Worm (Caenorhabditis elegans) whole organism, late embryonic: ENCODE results near the gene ttbk-7.

Experiments used
- C08G9.2 ChIP-seq: sonication (generic microtip); optimal IDR thresholded peaks from 2 replicates; lab custom pipeline; 2016; ENCODE audit warnings: mild to moderate bottlenecking, missing genetic modification characterization, moderate library complexity, missing compliant biosample characterization
- F13H6.1 ChIP-seq: sonication (generic microtip); optimal IDR thresholded peaks from 2 replicates; lab custom pipeline; 2016; ENCODE audit warnings: missing genetic modification characterization, missing compliant biosample characterization
- K02D7.2 ChIP-seq: sonication (generic microtip); optimal IDR thresholded peaks from 2 replicates; lab custom pipeline; 2017; ENCODE audit warnings: mild to moderate bottlenecking, missing genetic modification characterization, missing compliant biosample characterization
- K09A11.1 ChIP-seq: sonication (generic microtip); optimal IDR thresholded peaks from 2 replicates; lab custom pipeline; 2017; ENCODE audit warnings: antibody characterized with exemption, mild to moderate bottlenecking, missing genetic modification characterization, missing compliant biosample characterization; ENCODE audit not compliant: insufficient read depth
- ahr-1 ChIP-seq: sonication (generic microtip); optimal IDR thresholded peaks from 2 replicates; lab custom pipeline; 2016; ENCODE audit warnings: missing genetic modification characterization, missing compliant biosample characterization
- ceh-14 ChIP-seq: sonication (generic microtip); optimal IDR thresholded peaks from 2 replicates; lab custom pipeline; 2016; ENCODE audit warnings: missing genotype, missing genetic modification characterization, missing compliant biosample characterization
- ceh-18 ChIP-seq: sonication (generic microtip); optimal IDR thresholded peaks from 2 replicates; lab custom pipeline; 2016; ENCODE audit warnings: missing genetic modification characterization, missing compliant biosample characterization
- ceh-19 ChIP-seq: fragments of 200-800 bp; sonication (Bioruptor generic); optimal IDR thresholded peaks from 2 replicates; lab custom pipeline; 2018; ENCODE audit warnings: mild to moderate bottlenecking, missing genetic modification characterization, missing compliant biosample characterization
- ceh-22 ChIP-seq: sonication (generic microtip); optimal IDR thresholded peaks from 2 replicates; lab custom pipeline; 2017; ENCODE audit warnings: missing biosample characterization, missing genetic modification characterization
- ceh-31 ChIP-seq: sonication (generic microtip); optimal IDR thresholded peaks from 2 replicates; lab custom pipeline; 2016; ENCODE audit warnings: missing genetic modification characterization, missing compliant biosample characterization
- ceh-45 ChIP-seq: fragments of 200-800 bp; sonication (Bioruptor generic); IDR thresholded peaks from 2 replicates; pipeline ENCODE4 v1.3.6; 2022; ENCODE audit warnings: missing genetic modification reagents, missing genetic modification characterization, missing compliant biosample characterization
- ceh-48 ChIP-seq: sonication (generic microtip); optimal IDR thresholded peaks from 2 replicates; lab custom pipeline; 2016; ENCODE audit warnings: missing genetic modification characterization, inconsistent platforms, missing compliant biosample characterization
- ceh-9 ChIP-seq: sonication (generic microtip); optimal IDR thresholded peaks from 2 replicates; lab custom pipeline; 2016; ENCODE audit warnings: mild to moderate bottlenecking, missing genetic modification characterization, inconsistent platforms, missing compliant biosample characterization
- dmd-4 ChIP-seq: sonication (generic microtip); optimal IDR thresholded peaks from 2 replicates; lab custom pipeline; 2016; ENCODE audit warnings: borderline replicate concordance, missing genetic modification characterization, missing compliant biosample characterization
- elt-2 ChIP-seq: sonication (generic microtip); optimal IDR thresholded peaks from 2 replicates; lab custom pipeline; 2016; ENCODE audit warnings: missing genetic modification reagents, missing genetic modification characterization, missing compliant biosample characterization
- elt-4 ChIP-seq: sonication (generic microtip); optimal IDR thresholded peaks from 2 replicates; lab custom pipeline; 2016; ENCODE audit warnings: missing genetic modification characterization, missing compliant biosample characterization
- fax-1 ChIP-seq: sonication (generic microtip); optimal IDR thresholded peaks from 2 replicates; lab custom pipeline; 2016; ENCODE audit warnings: missing genotype, missing genetic modification characterization, missing compliant biosample characterization
- fkh-10 ChIP-seq: fragments of 150-350 bp; optimal IDR thresholded peaks from 2 replicates; lab custom pipeline; 2014; ENCODE audit warnings: missing biosample characterization, missing genetic modification reagents, missing genetic modification characterization
- gmeb-2 ChIP-seq: sonication (generic microtip); optimal IDR thresholded peaks from 2 replicates; lab custom pipeline; 2016; ENCODE audit warnings: missing genetic modification characterization, inconsistent platforms, missing compliant biosample characterization
- hlh-13 ChIP-seq: fragments of 200-800 bp; sonication (Bioruptor generic); optimal IDR thresholded peaks from 2 replicates; lab custom pipeline; 2018; ENCODE audit warnings: mild to moderate bottlenecking, missing genetic modification characterization, missing compliant biosample characterization
- hlh-15 ChIP-seq: sonication (generic microtip); optimal IDR thresholded peaks from 2 replicates; lab custom pipeline; 2016; ENCODE audit warnings: missing genetic modification characterization, missing compliant biosample characterization
- hlh-30 ChIP-seq: sonication (generic microtip); optimal IDR thresholded peaks from 2 replicates; lab custom pipeline; 2017; ENCODE audit warnings: antibody characterized with exemption, missing genetic modification characterization, missing compliant biosample characterization; ENCODE audit not compliant: insufficient read depth
- hlh-8 ChIP-seq: sonication (generic microtip); optimal IDR thresholded peaks from 2 replicates; lab custom pipeline; 2016; ENCODE audit warnings: missing genotype, missing genetic modification characterization, missing compliant biosample characterization
- lin-11 ChIP-seq: fragments of 200-800 bp; sonication (Bioruptor generic); optimal IDR thresholded peaks from 2 replicates; lab custom pipeline; 2018; ENCODE audit warnings: mild to moderate bottlenecking, missing genetic modification characterization, missing compliant biosample characterization
- madf-2 ChIP-seq: sonication (generic microtip); optimal IDR thresholded peaks from 2 replicates; lab custom pipeline; 2017; ENCODE audit warnings: missing genetic modification characterization, missing compliant biosample characterization
- mec-3 ChIP-seq: sonication (generic microtip); optimal IDR thresholded peaks from 2 replicates; lab custom pipeline; 2016; ENCODE audit warnings: borderline replicate concordance, missing genetic modification characterization, missing compliant biosample characterization
- nfya-1 ChIP-seq: sonication (generic microtip); optimal IDR thresholded peaks from 2 replicates; lab custom pipeline; 2017; ENCODE audit warnings: missing genetic modification characterization, mild to moderate bottlenecking, missing compliant biosample characterization, antibody characterized with exemption, moderate library complexity
- nhr-11 ChIP-seq: fragments of 150-350 bp; optimal IDR thresholded peaks from 2 replicates; lab custom pipeline; 2014; ENCODE audit warnings: missing biosample characterization, missing genetic modification characterization
- npax-4 ChIP-seq: sonication (generic microtip); optimal IDR thresholded peaks from 2 replicates; lab custom pipeline; 2016; ENCODE audit warnings: missing genetic modification characterization, missing compliant biosample characterization
- pax-1 ChIP-seq: fragments of 150-350 bp; optimal IDR thresholded peaks from 2 replicates; lab custom pipeline; 2014; ENCODE audit warnings: missing biosample characterization, missing genetic modification characterization
- pha-2 ChIP-seq: sonication (generic microtip); optimal IDR thresholded peaks from 2 replicates; lab custom pipeline; 2017; ENCODE audit warnings: mild to moderate bottlenecking, missing genetic modification characterization, missing compliant biosample characterization
- pha-4 ChIP-seq: fragments of 150-350 bp; optimal IDR thresholded peaks from 2 replicates; lab custom pipeline; 2018; ENCODE audit warnings: missing biosample characterization, missing genetic modification reagents, missing genetic modification characterization
- pros-1 ChIP-seq: fragments of 150-350 bp; optimal IDR thresholded peaks from 2 replicates; lab custom pipeline; 2014; ENCODE audit warnings: missing biosample characterization, missing genetic modification reagents, missing genetic modification characterization
- ref-2 ChIP-seq: sonication (generic microtip); optimal IDR thresholded peaks from 2 replicates; lab custom pipeline; 2016; ENCODE audit warnings: missing genetic modification characterization, missing compliant biosample characterization
- rnt-1 ChIP-seq: sonication (generic microtip); optimal IDR thresholded peaks from 2 replicates; lab custom pipeline; 2016; ENCODE audit warnings: missing genetic modification characterization, missing compliant biosample characterization
- sdc-2 ChIP-seq: sonication (generic microtip); optimal IDR thresholded peaks from 2 replicates; lab custom pipeline; 2016; ENCODE audit warnings: missing genotype, missing genetic modification characterization, missing compliant biosample characterization
- sox-2 ChIP-seq: fragments of 200-800 bp; sonication (Bioruptor generic); IDR thresholded peaks from 2 replicates; pipeline ENCODE4 v1.3.6; 2022; ENCODE audit warnings: missing genetic modification reagents, missing genetic modification characterization, missing compliant biosample characterization
- sox-4 ChIP-seq: sonication (generic microtip); optimal IDR thresholded peaks from 2 replicates; lab custom pipeline; 2017; ENCODE audit warnings: mild to moderate bottlenecking, missing genetic modification characterization, inconsistent platforms, missing compliant biosample characterization
- tbx-7 ChIP-seq: sonication (generic microtip); optimal IDR thresholded peaks from 2 replicates; lab custom pipeline; 2016; ENCODE audit warnings: missing genotype, missing genetic modification characterization, missing compliant biosample characterization
- ttx-3 ChIP-seq: sonication (generic microtip); optimal IDR thresholded peaks from 2 replicates; lab custom pipeline; 2016; ENCODE audit warnings: missing genetic modification reagents, missing genetic modification characterization, missing compliant biosample characterization
- unc-3 ChIP-seq, 2 experiments: fragments of 200-800 bp in 1 of 2; sonication (Bioruptor generic) in 1 of 2; sonication (generic microtip) in 1 of 2; conservative IDR thresholded peaks in 1 of 2; optimal IDR thresholded peaks in 1 of 2; 2 replicates each; pipeline versions ENCODE4 v1.3.6 to Lab custom; 2016 to 2022; ENCODE audit warnings: missing compliant biosample characterization in 2 of 2, missing genetic modification characterization in 2 of 2, missing genetic modification reagents in 1 of 2
- unc-42 ChIP-seq: sonication (generic microtip); optimal IDR thresholded peaks from 2 replicates; lab custom pipeline; 2016; ENCODE audit warnings: missing genotype, missing genetic modification characterization, missing compliant biosample characterization
- unc-86 ChIP-seq: sonication (generic microtip); optimal IDR thresholded peaks from 2 replicates; lab custom pipeline; 2016; ENCODE audit warnings: missing genetic modification characterization, missing compliant biosample characterization
- ztf-16 ChIP-seq: sonication (generic microtip); optimal IDR thresholded peaks from 2 replicates; lab custom pipeline; 2017; ENCODE audit warnings: missing genetic modification characterization, missing compliant biosample characterization

Gene ttbk-7

DNA sequence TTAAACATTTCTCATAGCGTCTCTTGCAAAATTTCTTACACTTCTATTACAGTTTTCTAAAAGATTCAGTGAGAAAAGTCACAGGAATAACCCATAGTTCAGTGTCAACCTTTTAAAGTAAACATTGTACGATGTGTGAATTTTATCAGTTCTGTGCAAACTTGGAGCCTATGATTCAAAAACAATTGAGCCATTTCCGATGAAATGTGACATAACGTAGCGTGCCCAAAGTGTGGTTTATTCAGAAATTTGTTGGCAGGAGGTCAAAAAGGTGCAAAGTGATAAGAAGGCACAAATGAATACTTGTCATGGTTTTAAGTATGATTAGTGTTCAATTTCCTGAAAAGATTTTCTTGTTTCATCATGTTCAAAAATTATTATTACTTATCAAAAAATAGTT is 18.1 kb downstream of the ttbk-7 start:
- TF ChIP-seq dmd-4 (tag; lab: Kevin White, UChicago): no peak
- TF ChIP-seq ttx-3: no peak
- TF ChIP-seq mec-3: no peak
- TF ChIP-seq hlh-15: no peak
- no peak for TF ChIP-seq nfya-1
- no peak for TF ChIP-seq hlh-13
- no peak for TF ChIP-seq fax-1 (tag; lab: Kevin White, UChicago)
- TF ChIP-seq hlh-8: no peak
- TF ChIP-seq pax-1: no peak
- no peak for TF ChIP-seq sox-4
- no peak for TF ChIP-seq sdc-2
- no peak for TF ChIP-seq ref-2 (tag; lab: Kevin White, UChicago)
- no peak for TF ChIP-seq ztf-16
- TF ChIP-seq gmeb-2: no peak
- no peak for TF ChIP-seq ceh-22 (tag; lab: Kevin White, UChicago)
- no peak for TF ChIP-seq fkh-10
- TF ChIP-seq pha-4: no peak

DNA sequence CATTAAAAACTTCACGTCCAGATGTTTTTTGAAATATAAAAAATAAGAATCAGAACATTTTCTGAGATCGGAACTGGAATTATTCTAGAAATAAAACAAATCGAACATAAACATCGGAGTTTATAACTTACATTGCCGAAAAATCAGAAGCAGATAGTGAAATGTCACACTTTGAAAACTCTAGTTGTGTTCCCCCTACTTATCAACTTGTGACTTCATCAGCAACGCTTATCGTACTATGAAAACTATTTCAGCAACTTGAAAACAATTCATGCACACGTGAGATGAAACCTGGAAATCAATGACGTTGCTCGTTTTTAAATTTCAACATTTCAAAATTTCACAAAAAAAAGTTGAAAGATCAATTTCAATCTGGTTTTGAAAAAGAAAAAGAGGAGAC is 19.0 kb downstream of the ttbk-7 start:
- TF ChIP-seq gmeb-2 (no peak), sdc-2 (no peak), ceh-22 (tag; lab: Kevin White, UChicago) (no peak), madf-2 (tag; lab: Kevin White, UChicago) (no peak), nhr-11 (tag; lab: Kevin White, UChicago) (no peak), sox-2 (GFP tag; lab: Robert Waterston, UW) (no peak), elt-4 (tag; lab: Kevin White, UChicago) (no peak), pha-2 (tag; lab: Kevin White, UChicago) (no peak), pros-1 (tag; lab: Kevin White, UChicago) (no peak), lin-11 (no peak), mec-3 (no peak), C08G9.2 (tag; lab: Kevin White, UChicago) (no peak), ttx-3 (no peak), unc-86 (tag; lab: Kevin White, UChicago) (no peak), ceh-19 (GFP tag; lab: Kevin White, UChicago) (no peak), F13H6.1 (tag; lab: Kevin White, UChicago) (no peak), hlh-30 (tag; lab: Kevin White, UChicago) (no peak), npax-4 (tag; lab: Kevin White, UChicago) (no peak), hlh-13 (no peak)

DNA sequence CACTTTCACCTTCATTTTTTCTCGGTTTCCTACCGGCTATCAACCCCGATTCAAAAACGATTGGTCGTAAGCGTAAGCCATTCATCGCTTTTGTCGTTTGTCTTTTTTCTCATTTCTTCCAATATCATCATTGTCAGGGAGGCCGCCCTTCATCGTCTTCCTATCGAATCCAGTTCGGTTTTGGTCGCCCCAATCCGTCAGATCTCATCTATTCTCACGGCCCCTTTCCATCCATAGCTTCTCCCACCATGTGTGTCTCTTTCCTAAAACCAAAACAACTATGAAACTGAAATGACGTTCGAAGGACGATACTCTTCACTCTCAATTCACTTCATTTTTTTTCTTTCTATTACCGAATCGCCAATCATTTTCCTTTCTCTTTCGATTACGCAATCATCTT is 19.8 kb downstream of the ttbk-7 start:
- TF ChIP-seq unc-42 (tag; lab: Kevin White, UChicago) (no peak), elt-4 (tag; lab: Kevin White, UChicago) (no peak), madf-2 (tag; lab: Kevin White, UChicago) (no peak), tbx-7 (no peak), ceh-14 (no peak), unc-86 (tag; lab: Kevin White, UChicago) (no peak), rnt-1 (no peak), ceh-9 (no peak), fkh-10 (no peak), C08G9.2 (tag; lab: Kevin White, UChicago) (no peak)
- TF ChIP-seq, all 69 proteins: peak for 0

DNA sequence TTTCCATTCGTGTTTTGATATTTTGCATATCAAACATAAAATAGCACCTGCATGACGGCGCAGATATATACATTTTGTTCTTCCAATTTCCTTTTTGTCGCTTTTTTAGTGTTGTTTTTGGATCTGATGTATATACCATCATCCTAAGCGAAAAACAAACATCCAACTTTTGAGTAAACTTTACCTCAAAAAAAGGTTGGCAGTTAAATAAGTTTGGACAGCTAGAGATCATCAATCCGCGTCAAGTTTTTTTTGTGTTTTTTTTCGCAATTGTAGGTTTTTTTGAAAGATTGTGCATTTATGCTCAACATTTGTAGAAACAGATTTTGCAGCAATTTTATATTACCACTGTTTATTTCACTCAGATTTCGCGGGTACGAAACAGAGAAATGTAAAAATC is 23.9 kb downstream of the ttbk-7 start, which contains the start of gene bus-19:
TSS of gene bus-19 (plus strand) at position 301 of the 400 bp plus-strand sequence.
- TF ChIP-seq ceh-18 (tag; lab: Kevin White, UChicago) (no peak), unc-42 (tag; lab: Kevin White, UChicago) (no peak), K09A11.1 (tag; lab: Kevin White, UChicago) (no peak), rnt-1 (no peak), elt-4 (tag; lab: Kevin White, UChicago) (no peak), elt-2 (tag; lab: Kevin White, UChicago) (no peak), ceh-48 (tag; lab: Kevin White, UChicago) (no peak), pha-4 (no peak), ceh-45 (no peak), ahr-1 (tag; lab: Kevin White, UChicago) (no peak), ceh-31 (tag; lab: Kevin White, UChicago) (no peak), K02D7.2 (tag; lab: Kevin White, UChicago) (no peak), unc-86 (tag; lab: Kevin White, UChicago) (no peak), ttx-3 (no peak), unc-3 (GFP tag; conservative IDR thresholded peaks at IDR 0.05; lab: Robert Waterston, UW) (no peak), unc-3 (tag; optimal IDR thresholded peaks at IDR 0.05; lab: Kevin White, UChicago) (no peak), sox-4 (no peak)
